Fruit fly (Drosophila melanogaster) whole organism, prepupa: ENCODE measurements around the gene yellow-k.

Experiments used
- CG15336 ChIP-seq: fragments of 200-800 bp; sonication (Bioruptor generic); IDR thresholded peaks from 2 replicates; pipeline ENCODE4 v1.3.6; 2022; ENCODE audit warnings: missing biosample characterization, missing genetic modification characterization
- CG4318 ChIP-seq: fragments of 200-800 bp; sonication (Bioruptor generic); optimal IDR thresholded peaks from 3 replicates; lab custom pipeline; 2017; ENCODE audit warnings: missing biosample characterization, mild to moderate bottlenecking, missing genetic modification characterization
- Eip93F ChIP-seq: fragments of 200-800 bp; sonication (Bioruptor generic); optimal IDR thresholded peaks from 2 replicates; lab custom pipeline; 2016; ENCODE audit warnings: missing biosample characterization, mild to moderate bottlenecking, missing genetic modification characterization
- Hr39 ChIP-seq: fragments of 200-800 bp; sonication (Bioruptor generic); optimal IDR thresholded peaks from 2 replicates; lab custom pipeline; 2016; ENCODE audit warnings: missing biosample characterization, missing genetic modification characterization
- OdsH ChIP-seq: fragments of 200-800 bp; sonication (Bioruptor generic); optimal IDR thresholded peaks from 3 replicates; lab custom pipeline; 2016; ENCODE audit warnings: missing biosample characterization, missing genetic modification characterization
- dac ChIP-seq: fragments of 200-800 bp; sonication (Bioruptor generic); optimal IDR thresholded peaks from 2 replicates; lab custom pipeline; 2017; ENCODE audit warnings: missing biosample characterization, mild to moderate bottlenecking, missing genetic modification characterization

dm6 chr3L:15500813-15501645 lies 19.4 kb upstream of the yellow-k start, which contains the start of gene CG7272:
- TF ChIP-seq Hr39 (GFP tag; lab: Kevin White, UChicago), result no peak
- no peak for TF ChIP-seq CG4318 (GFP tag; lab: Kevin White, UChicago)
- no peak for TF ChIP-seq OdsH
- no peak for TF ChIP-seq Eip93F (GFP tag; lab: Kevin White, UChicago)
- no peak for TF ChIP-seq dac (GFP tag; lab: Kevin White, UChicago)
- peak; percentile 15; the same call in 1 of the 2 replicates for TF ChIP-seq CG15336 (GFP tag; lab: Robert Waterston, UW)
